Worm (Caenorhabditis elegans): Measurements from ENCODE around the gene npr-9.

The npr-9 gene

DNA sequence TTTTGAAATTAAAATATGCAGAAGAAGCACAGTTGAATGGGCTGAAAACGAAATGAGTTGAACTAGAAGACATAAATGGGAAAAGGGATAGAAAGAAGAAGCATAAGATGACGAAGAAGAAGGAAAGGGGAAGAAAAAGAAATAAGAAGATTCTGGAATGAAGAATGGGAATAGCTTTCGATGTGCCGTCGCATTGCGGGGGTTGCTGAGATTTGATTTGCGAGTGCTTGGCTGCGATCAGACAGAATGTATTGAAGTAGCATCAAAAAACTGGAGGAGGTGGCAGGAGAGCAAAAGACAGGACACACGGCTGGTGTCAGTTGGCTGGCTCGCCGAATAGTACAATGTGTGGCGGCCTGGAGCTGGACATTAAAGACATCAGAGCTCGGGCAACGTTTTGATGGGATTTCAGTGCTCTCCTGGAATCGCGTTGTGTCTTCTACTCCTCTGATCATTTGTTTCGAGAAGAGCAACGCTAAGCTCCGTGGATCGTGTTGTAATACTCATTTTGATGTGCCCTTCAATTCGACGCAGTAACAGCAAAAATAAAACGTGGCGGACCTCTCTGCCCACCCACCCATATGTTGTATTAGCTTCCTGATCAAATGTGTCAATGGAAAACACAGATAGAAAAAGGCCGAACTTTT is 49.7 kb downstream of the npr-9 start:
- TF ChIP-seq klf-2 (GFP tag; conservative IDR thresholded peaks at IDR 0.05) (no peak), cog-1 (tag; optimal IDR thresholded peaks at IDR 0.05) (peak; percentile 9)
